Fruit fly (Drosophila melanogaster) Kc167 (cell line): ENCODE results near the gene Pp1alpha-96A.

Experiments
- Sin3A ChIP-seq: fragments of >200 bp; optimal IDR thresholded peaks from 2 replicates; lab custom pipeline; 2018; ENCODE audit warnings: missing external identifiers
- h ChIP-seq: fragments of >200 bp; optimal IDR thresholded peaks from 3 replicates; lab custom pipeline; 2018; ENCODE audit warnings: missing external identifiers
- insv ChIP-seq: fragments of >200 bp; optimal IDR thresholded peaks from 3 replicates; lab custom pipeline; 2018; ENCODE audit warnings: missing external identifiers
- psq ChIP-seq: fragments of >200 bp; optimal IDR thresholded peaks from 2 replicates; lab custom pipeline; 2017; ENCODE audit warnings: missing external identifiers
- ttk ChIP-seq: sonication (Bioruptor generic); optimal IDR thresholded peaks from 2 replicates; lab custom pipeline; 2017; ENCODE audit warnings: missing external identifiers

DNA sequence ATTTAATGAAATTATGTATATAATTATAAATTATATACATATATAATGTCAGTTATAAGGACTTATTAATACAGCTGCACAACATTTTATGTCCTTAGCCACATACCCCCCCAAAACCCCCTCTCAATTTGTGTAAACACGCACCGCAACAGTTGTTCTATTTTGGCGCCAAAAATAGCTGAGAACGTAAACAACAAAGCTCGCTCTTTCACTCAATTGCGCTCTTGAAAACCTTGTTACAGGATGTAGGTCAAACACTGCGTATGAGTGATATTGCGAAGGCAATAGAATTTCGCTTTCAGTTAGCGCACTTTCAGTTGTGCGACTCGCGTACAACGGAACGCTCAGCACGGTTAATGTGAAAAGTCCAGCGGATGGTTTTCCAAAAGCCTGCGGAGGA, 26.3 kb downstream of the Pp1alpha-96A start, which contains the start of gene Esyt2:
- TF ChIP-seq ttk (lab: Kevin White, UChicago) (no peak), h (lab: Kevin White, UChicago) (no peak), insv (no peak), psq (no peak), Sin3A (no peak)
